Fruit fly (Drosophila melanogaster) whole organism, embryonic: ENCODE results near the gene ocn.

ENCODE experiments used
- BEAF-32 ChIP-seq: fragments of 200-800 bp; sonication (Bioruptor generic); optimal IDR thresholded peaks from 3 replicates; lab custom pipeline; 2017; ENCODE audit warnings: missing biosample characterization, missing genetic modification characterization, mild to moderate bottlenecking, moderate library complexity, missing genetic modification reagents
- Bteb2 ChIP-seq: fragments of 200-800 bp; sonication (Bioruptor generic); optimal IDR thresholded peaks from 2 replicates; lab custom pipeline; 2016; ENCODE audit warnings: missing biosample characterization, missing genetic modification characterization
- CG10267 ChIP-seq: fragments of 200-800 bp; sonication (Bioruptor generic); optimal IDR thresholded peaks from 2 replicates; lab custom pipeline; 2018; ENCODE audit warnings: missing biosample characterization, mild to moderate bottlenecking, missing genetic modification characterization, moderate library complexity
- CG10431 ChIP-seq: fragments of 200-800 bp; sonication (Bioruptor generic); optimal IDR thresholded peaks from 3 replicates; lab custom pipeline; 2018; ENCODE audit warnings: missing biosample characterization, mild to moderate bottlenecking, missing genetic modification characterization
- CG11398 ChIP-seq: fragments of 200-800 bp; sonication (Bioruptor generic); optimal IDR thresholded peaks from 2 replicates; lab custom pipeline; 2016; ENCODE audit warnings: missing biosample characterization, missing genetic modification characterization
- CG11504 ChIP-seq: fragments of 200-800 bp; sonication (Bioruptor generic); optimal IDR thresholded peaks from 3 replicates; lab custom pipeline; 2019; ENCODE audit warnings: missing biosample characterization, mild to moderate bottlenecking, missing genetic modification characterization, moderate library complexity
- CG13296 ChIP-seq: fragments of 200-800 bp; sonication (Bioruptor generic); optimal IDR thresholded peaks from 3 replicates; lab custom pipeline; 2018; ENCODE audit warnings: missing biosample characterization, mild to moderate bottlenecking, missing genetic modification characterization
- CG14050 ChIP-seq: fragments of 200-800 bp; sonication (Bioruptor generic); IDR thresholded peaks from 3 replicates; pipeline ENCODE4 v1.3.6; 2022; ENCODE audit warnings: missing biosample characterization, missing genetic modification characterization
- CG15479 ChIP-seq: fragments of 200-800 bp; sonication (Bioruptor generic); optimal IDR thresholded peaks from 3 replicates; lab custom pipeline; 2019; ENCODE audit warnings: missing biosample characterization, mild to moderate bottlenecking, missing genetic modification characterization, moderate library complexity
- CG15514 ChIP-seq: fragments of 200-800 bp; sonication (Bioruptor generic); optimal IDR thresholded peaks from 3 replicates; lab custom pipeline; 2017; ENCODE audit warnings: missing biosample characterization, missing genetic modification characterization, mild to moderate bottlenecking, moderate library complexity, missing genetic modification reagents
- CG17385 ChIP-seq: fragments of 200-800 bp; sonication (Bioruptor generic); optimal IDR thresholded peaks from 3 replicates; lab custom pipeline; 2018; ENCODE audit warnings: missing biosample characterization, mild to moderate bottlenecking, missing genetic modification characterization
- CG18262 ChIP-seq: fragments of 200-800 bp; optimal IDR thresholded peaks from 3 replicates; lab custom pipeline; 2019; ENCODE audit warnings: missing biosample characterization, mild to moderate bottlenecking, missing genetic modification characterization, moderate library complexity
- CG2712 ChIP-seq: fragments of 200-800 bp; optimal IDR thresholded peaks from 3 replicates; lab custom pipeline; 2019; ENCODE audit warnings: missing biosample characterization, mild to moderate bottlenecking, missing genetic modification characterization, moderate library complexity
- CG30403 ChIP-seq: fragments of 200-800 bp; sonication (Bioruptor generic); optimal IDR thresholded peaks from 3 replicates; lab custom pipeline; 2016; ENCODE audit warnings: missing biosample characterization, missing genetic modification characterization
- CG4854 ChIP-seq: fragments of 200-800 bp; sonication (Bioruptor generic); optimal IDR thresholded peaks from 2 replicates; lab custom pipeline; 2016; ENCODE audit warnings: missing biosample characterization, missing genetic modification characterization, inconsistent platforms
- CG6175 ChIP-seq: fragments of 200-800 bp; sonication (Bioruptor generic); IDR thresholded peaks from 3 replicates; pipeline ENCODE4 v1.3.6; 2022; ENCODE audit warnings: missing biosample characterization, missing genetic modification characterization
- CG6813 ChIP-seq: fragments of 200-800 bp; sonication (Bioruptor generic); optimal IDR thresholded peaks from 2 replicates; lab custom pipeline; 2017; ENCODE audit warnings: missing biosample characterization, missing genetic modification characterization, mild to moderate bottlenecking, moderate library complexity, missing genetic modification reagents
- CG9797 ChIP-seq: fragments of 200-800 bp; sonication (Bioruptor generic); optimal IDR thresholded peaks from 3 replicates; lab custom pipeline; 2018; ENCODE audit warnings: missing biosample characterization, mild to moderate bottlenecking, missing genetic modification characterization
- CoRest ChIP-seq: fragments of 200-800 bp; sonication (Bioruptor generic); optimal IDR thresholded peaks from 3 replicates; lab custom pipeline; 2018; ENCODE audit warnings: missing biosample characterization, mild to moderate bottlenecking, missing genetic modification characterization, moderate library complexity
- Deaf1 ChIP-seq: fragments of 200-800 bp; optimal IDR thresholded peaks from 3 replicates; lab custom pipeline; 2019; ENCODE audit warnings: missing biosample characterization, mild to moderate bottlenecking, missing genetic modification characterization, moderate library complexity
- Drgx ChIP-seq: fragments of 200-800 bp; sonication (Bioruptor generic); IDR thresholded peaks from 2 replicates; pipeline ENCODE4 v1.3.6; 2022; ENCODE audit warnings: missing biosample characterization, missing genetic modification characterization
- Eip74EF ChIP-seq, 2 experiments: fragments of 200-800 bp in 1 of 2; fragments of >200 bp in 1 of 2; sonication (Bioruptor generic) in 1 of 2; optimal IDR thresholded peaks; 2 replicates each; lab custom pipeline; 2017 to 2019; ENCODE audit warnings: missing biosample characterization in 2 of 2, missing genetic modification characterization in 2 of 2, mild to moderate bottlenecking in 1 of 2, moderate library complexity in 1 of 2
- Fer1 ChIP-seq: fragments of 200-800 bp; sonication (Bioruptor generic); optimal IDR thresholded peaks from 2 replicates; lab custom pipeline; 2017; ENCODE audit warnings: missing biosample characterization, mild to moderate bottlenecking, missing genetic modification characterization
- H15 ChIP-seq: fragments of 200-800 bp; sonication (Bioruptor generic); IDR thresholded peaks from 3 replicates; pipeline ENCODE4 v1.3.6; 2022; ENCODE audit warnings: missing biosample characterization, missing genetic modification characterization
- HLH4C ChIP-seq: fragments of 200-800 bp; sonication (Bioruptor generic); IDR thresholded peaks from 3 replicates; pipeline ENCODE4 v1.3.6; 2022; ENCODE audit warnings: missing biosample characterization, missing genetic modification characterization; ENCODE audit not compliant: partially characterized antibody
- Hand ChIP-seq: fragments of 200-800 bp; sonication (Bioruptor generic); optimal IDR thresholded peaks from 2 replicates; lab custom pipeline; 2017; ENCODE audit warnings: mild to moderate bottlenecking, missing biosample characterization, missing genetic modification reagents, missing genetic modification characterization
- Lhr ChIP-seq: fragments of 200-800 bp; sonication (Bioruptor generic); optimal IDR thresholded peaks from 3 replicates; lab custom pipeline; 2017; ENCODE audit warnings: mild to moderate bottlenecking, missing biosample characterization, missing genetic modification reagents, missing genetic modification characterization
- Myb ChIP-seq: fragments of 200-800 bp; sonication (Bioruptor generic); optimal IDR thresholded peaks from 2 replicates; lab custom pipeline; 2016; ENCODE audit warnings: missing biosample characterization, missing genetic modification characterization
- Nf-YA ChIP-seq: fragments of 200-800 bp; sonication (Bioruptor generic); IDR thresholded peaks from 2 replicates; pipeline ENCODE4 v1.3.6; 2022; ENCODE audit warnings: missing biosample characterization, missing genetic modification characterization
- Pdp1 ChIP-seq, 2 experiments: fragments of 200-800 bp; sonication (Bioruptor generic); optimal IDR thresholded peaks; 3 replicates each; lab custom pipeline; 2016; ENCODE audit warnings: missing biosample characterization in 2 of 2, missing genetic modification characterization in 2 of 2, mild to moderate bottlenecking in 1 of 2, moderate library complexity in 1 of 2
- Sin3A ChIP-seq: fragments of >200 bp; optimal IDR thresholded peaks from 2 replicates; lab custom pipeline; 2018
- Sry-β ChIP-seq: fragments of 200-800 bp; sonication (Bioruptor generic); optimal IDR thresholded peaks from 2 replicates; lab custom pipeline; 2018; ENCODE audit warnings: missing biosample characterization, mild to moderate bottlenecking, missing genetic modification characterization, moderate library complexity
- YL-1 ChIP-seq: fragments of 200-800 bp; sonication (Bioruptor generic); optimal IDR thresholded peaks from 3 replicates; lab custom pipeline; 2017; ENCODE audit warnings: missing biosample characterization, mild to moderate bottlenecking, missing genetic modification characterization
- ato ChIP-seq: fragments of 200-800 bp; sonication (Bioruptor generic); IDR thresholded peaks from 2 replicates; pipeline ENCODE4 v1.3.6; 2022; ENCODE audit warnings: missing biosample characterization, missing genetic modification characterization; ENCODE audit not compliant: partially characterized antibody
- cato ChIP-seq: fragments of 200-800 bp; sonication (Bioruptor generic); optimal IDR thresholded peaks from 2 replicates; lab custom pipeline; 2016; ENCODE audit warnings: missing biosample characterization, missing genetic modification characterization, borderline replicate concordance
- disco-r ChIP-seq: fragments of 200-800 bp; sonication (Bioruptor generic); optimal IDR thresholded peaks from 2 replicates; lab custom pipeline; 2016; ENCODE audit warnings: missing biosample characterization, missing genetic modification characterization
- ems ChIP-seq: fragments of 200-800 bp; sonication (Bioruptor generic); optimal IDR thresholded peaks from 3 replicates; lab custom pipeline; 2016; ENCODE audit warnings: missing biosample characterization, missing genetic modification characterization
- eyg ChIP-seq: fragments of 200-800 bp; sonication (Bioruptor generic); optimal IDR thresholded peaks from 3 replicates; lab custom pipeline; 2016; ENCODE audit warnings: missing biosample characterization, missing genetic modification characterization
- grau ChIP-seq: fragments of 200-800 bp; optimal IDR thresholded peaks from 3 replicates; lab custom pipeline; 2019; ENCODE audit warnings: missing biosample characterization, mild to moderate bottlenecking, missing genetic modification characterization, moderate library complexity
- gsb ChIP-seq: fragments of 200-800 bp; sonication (Bioruptor generic); IDR thresholded peaks from 2 replicates; pipeline ENCODE4 v1.3.6; 2022; ENCODE audit warnings: missing biosample characterization, missing genetic modification characterization
- hbn ChIP-seq: fragments of 200-800 bp; sonication (Bioruptor generic); IDR thresholded peaks from 2 replicates; pipeline ENCODE4 v1.3.6; 2022; ENCODE audit warnings: missing biosample characterization, missing genetic modification characterization; ENCODE audit not compliant: partially characterized antibody
- nom ChIP-seq: fragments of 200-800 bp; sonication (Bioruptor generic); optimal IDR thresholded peaks from 2 replicates; lab custom pipeline; 2017; ENCODE audit warnings: missing biosample characterization, missing genetic modification characterization, mild to moderate bottlenecking, moderate library complexity, missing genetic modification reagents
- org-1 ChIP-seq: fragments of 200-800 bp; sonication (Bioruptor generic); optimal IDR thresholded peaks from 2 replicates; lab custom pipeline; 2017; ENCODE audit warnings: missing biosample characterization, missing genetic modification characterization
- rib ChIP-seq: fragments of 200-800 bp; sonication (Bioruptor generic); IDR thresholded peaks from 2 replicates; pipeline ENCODE4 v1.3.6; 2022; ENCODE audit warnings: missing biosample characterization, missing genetic modification characterization
- scrt ChIP-seq: fragments of 200-800 bp; sonication (Bioruptor generic); optimal IDR thresholded peaks from 2 replicates; lab custom pipeline; 2018; ENCODE audit warnings: missing biosample characterization, mild to moderate bottlenecking, missing genetic modification characterization, moderate library complexity
- tup ChIP-seq: fragments of 200-800 bp; sonication (Bioruptor generic); optimal IDR thresholded peaks from 2 replicates; lab custom pipeline; 2016; ENCODE audit warnings: missing biosample characterization, mild to moderate bottlenecking, missing genetic modification characterization, moderate library complexity
- unc-4 ChIP-seq: fragments of 200-800 bp; sonication (Bioruptor generic); IDR thresholded peaks from 2 replicates; pipeline ENCODE4 v1.3.6; 2022; ENCODE audit warnings: missing biosample characterization, missing genetic modification characterization; ENCODE audit not compliant: partially characterized antibody
- vnd ChIP-seq: fragments of 200-800 bp; sonication (Bioruptor generic); IDR thresholded peaks from 3 replicates; pipeline ENCODE4 v1.3.6; 2022; ENCODE audit warnings: missing biosample characterization, missing genetic modification characterization; ENCODE audit not compliant: partially characterized antibody

The ocn gene

dm6 chr3R:30014977-30015514 is 22.5 kb downstream of the ocn start, which contains the start of gene CG7920 (continued):
- TF ChIP-seq unc-4 (GFP tag; lab: Robert Waterston, UW) (peak; percentile 83), CG15514 (GFP tag; lab: Kevin White, UChicago) (peak; percentile 98), rib (GFP tag; lab: Robert Waterston, UW) (peak; percentile 64; the same call in 1 of the 2 replicates), YL-1 (GFP tag; lab: Kevin White, UChicago) (peak; percentile 55), CG11504 (tag; lab: Kevin White, UChicago) (no peak), hbn (GFP tag; lab: Robert Waterston, UW) (peak; percentile 54; the same call in 1 of the 2 replicates), CG11398 (no peak), CG9797 (GFP tag; lab: Kevin White, UChicago) (peak; percentile 26), disco-r (GFP tag; lab: Kevin White, UChicago) (no peak), CG30403 (GFP tag; lab: Kevin White, UChicago) (peak; percentile 22), CG17385 (GFP tag; lab: Kevin White, UChicago) (no peak), Deaf1 (peak; percentile 27), CG10431 (GFP tag; lab: Kevin White, UChicago) (no peak), CG15479 (no peak), Hand (GFP tag; lab: Kevin White, UChicago) (peak; percentile 37), ems (peak; percentile 48), CG13296 (GFP tag; lab: Kevin White, UChicago) (peak; percentile 48), CG18262 (peak; percentile 51), Lhr (GFP tag; lab: Kevin White, UChicago) (peak; percentile 30), CG6175 (GFP tag; lab: Robert Waterston, UW) (0 out of 3 replicates have a peak, but pooled peaks have one; percentile 15), ato (GFP tag; lab: Robert Waterston, UW) (peak; percentile 61; the same call in 1 of the 2 replicates), Sry-β (GFP tag; lab: Kevin White, UChicago) (no peak), Myb (GFP tag; lab: Kevin White, UChicago) (peak; percentile 79), CG10267 (tag; lab: Kevin White, UChicago) (peak; percentile 98), grau (tag; lab: Kevin White, UChicago) (peak; percentile 34), CG2712 (tag; lab: Kevin White, UChicago) (peak; percentile 6), tup (GFP tag; lab: Kevin White, UChicago) (no peak), CG4854 (no peak), cato (GFP tag; lab: Kevin White, UChicago) (no peak), scrt (GFP tag; lab: Kevin White, UChicago) (peak; percentile 47), Pdp1 (GFP tag; optimal IDR thresholded peaks at IDR 0.05; lab: Kevin White, UChicago) (peak in 1 of 2 experiments; percentile 10), org-1 (no peak), Drgx (GFP tag; lab: Robert Waterston, UW) (peak; percentile 50; the same call in 1 of the 2 replicates), HLH4C (GFP tag; lab: Robert Waterston, UW) (peak; percentile 71), CG14050 (GFP tag; lab: Robert Waterston, UW) (no peak), vnd (GFP tag; lab: Robert Waterston, UW) (peak; percentile 75), Bteb2 (GFP tag; lab: Kevin White, UChicago) (peak; percentile 29), CoRest (peak; percentile 34), H15 (GFP tag; lab: Robert Waterston, UW) (no peak), CG6813 (GFP tag; lab: Kevin White, UChicago) (no peak), Nf-YA (GFP tag; lab: Robert Waterston, UW) (no peak), BEAF-32 (GFP tag; lab: Kevin White, UChicago) (peak; percentile 87), gsb (GFP tag; lab: Robert Waterston, UW) (no peak), Sin3A (peak; percentile 71), Eip74EF (GFP tag; optimal IDR thresholded peaks at IDR 0.05; lab: Kevin White, UChicago) (no peak), eyg (GFP tag; lab: Kevin White, UChicago) (peak; percentile 34), Fer1 (GFP tag; lab: Kevin White, UChicago) (peak; percentile 71), nom (GFP tag; lab: Kevin White, UChicago) (peak; percentile 77)
